Fruit fly (Drosophila melanogaster) whole organism, embryonic: ENCODE data around the gene VhaSFD.
A peak's percentile ranks its signal among the peaks of the same experiment; 100 is the strongest.

Experiments
- Abd-B ChIP-seq: fragments of 200-800 bp; sonication (Bioruptor generic); optimal IDR thresholded peaks from 2 replicates; lab custom pipeline; 2018; ENCODE audit warnings: missing biosample characterization, mild to moderate bottlenecking, missing genetic modification characterization, moderate library complexity
- Aef1 ChIP-seq: fragments of 200-800 bp; sonication (Bioruptor generic); IDR thresholded peaks from 3 replicates; pipeline ENCODE4 v1.3.6; 2022; ENCODE audit warnings: missing biosample characterization, missing genetic modification characterization
- B-H1 ChIP-seq: fragments of 200-800 bp; sonication (Bioruptor generic); IDR thresholded peaks from 3 replicates; pipeline ENCODE4 v1.3.6; 2022; ENCODE audit warnings: missing biosample characterization, missing genetic modification characterization
- Bteb2 ChIP-seq: fragments of 200-800 bp; sonication (Bioruptor generic); optimal IDR thresholded peaks from 2 replicates; lab custom pipeline; 2016; ENCODE audit warnings: missing biosample characterization, missing genetic modification characterization
- CG10366 ChIP-seq: fragments of 200-800 bp; sonication (Bioruptor generic); IDR thresholded peaks from 2 replicates; pipeline ENCODE4 v1.3.6; 2022; ENCODE audit warnings: missing biosample characterization, missing genetic modification characterization
- CG10462 ChIP-seq: fragments of 200-800 bp; sonication (Bioruptor generic); optimal IDR thresholded peaks from 2 replicates; lab custom pipeline; 2016; ENCODE audit warnings: missing biosample characterization, missing genetic modification characterization
- CG15073 ChIP-seq: fragments of 200-800 bp; sonication (Bioruptor generic); optimal IDR thresholded peaks from 2 replicates; lab custom pipeline; 2016; ENCODE audit warnings: missing biosample characterization, missing genetic modification characterization
- CG17186 ChIP-seq: fragments of 200-800 bp; sonication (Bioruptor generic); optimal IDR thresholded peaks from 3 replicates; lab custom pipeline; 2017; ENCODE audit warnings: missing biosample characterization, missing genetic modification reagents, missing genetic modification characterization
- CG17359 ChIP-seq: fragments of 200-800 bp; sonication (Bioruptor generic); optimal IDR thresholded peaks from 3 replicates; lab custom pipeline; 2018; ENCODE audit warnings: missing biosample characterization, mild to moderate bottlenecking, missing genetic modification characterization, moderate library complexity
- CG17568 ChIP-seq: fragments of 200-800 bp; sonication (Bioruptor generic); optimal IDR thresholded peaks from 2 replicates; lab custom pipeline; 2018; ENCODE audit warnings: missing biosample characterization, mild to moderate bottlenecking, missing genetic modification characterization, moderate library complexity
- CG17802 ChIP-seq: fragments of 200-800 bp; sonication (Bioruptor generic); optimal IDR thresholded peaks from 2 replicates; lab custom pipeline; 2018; ENCODE audit warnings: missing biosample characterization, mild to moderate bottlenecking, missing genetic modification characterization, moderate library complexity
- CG17829 ChIP-seq: fragments of 200-800 bp; optimal IDR thresholded peaks from 2 replicates; lab custom pipeline; 2019; ENCODE audit warnings: missing biosample characterization, mild to moderate bottlenecking, missing genetic modification characterization, moderate library complexity
- CG2712 ChIP-seq: fragments of 200-800 bp; optimal IDR thresholded peaks from 3 replicates; lab custom pipeline; 2019; ENCODE audit warnings: missing biosample characterization, mild to moderate bottlenecking, missing genetic modification characterization, moderate library complexity
- CG30403 ChIP-seq: fragments of 200-800 bp; sonication (Bioruptor generic); optimal IDR thresholded peaks from 3 replicates; lab custom pipeline; 2016; ENCODE audit warnings: missing biosample characterization, missing genetic modification characterization
- CG32767 ChIP-seq: fragments of 200-800 bp; sonication (Bioruptor generic); IDR thresholded peaks from 2 replicates; pipeline ENCODE4 v1.3.6; 2022; ENCODE audit warnings: missing biosample characterization, missing genetic modification characterization
- CG33213 ChIP-seq: fragments of 200-800 bp; sonication (Bioruptor generic); optimal IDR thresholded peaks from 3 replicates; lab custom pipeline; 2016; ENCODE audit warnings: missing biosample characterization, missing genetic modification characterization
- CG4730 ChIP-seq: fragments of 200-800 bp; sonication (Bioruptor generic); IDR thresholded peaks from 2 replicates; pipeline ENCODE4 v1.3.6; 2022; ENCODE audit warnings: missing biosample characterization, missing genetic modification characterization
- CG6689 ChIP-seq: fragments of 200-800 bp; sonication (Bioruptor generic); IDR thresholded peaks from 2 replicates; pipeline ENCODE4 v1.3.6; 2022; ENCODE audit warnings: missing biosample characterization, missing genetic modification characterization
- CG6813 ChIP-seq: fragments of 200-800 bp; sonication (Bioruptor generic); optimal IDR thresholded peaks from 2 replicates; lab custom pipeline; 2017; ENCODE audit warnings: missing biosample characterization, missing genetic modification characterization, mild to moderate bottlenecking, moderate library complexity, missing genetic modification reagents
- CG8765 ChIP-seq: fragments of 200-800 bp; sonication (Bioruptor generic); IDR thresholded peaks from 2 replicates; pipeline ENCODE4 v1.3.6; 2022; ENCODE audit warnings: missing biosample characterization, missing genetic modification characterization
- D ChIP-seq, 2 experiments: fragments of 200-800 bp in 1 of 2; fragments of >200 bp in 1 of 2; sonication (Bioruptor generic) in 1 of 2; optimal IDR thresholded peaks; 2 replicates in 1 of 2; 3 replicates in 1 of 2; lab custom pipeline; 2017; ENCODE audit warnings: mild to moderate bottlenecking in 1 of 2, missing biosample characterization in 1 of 2, missing genetic modification characterization in 1 of 2, missing genetic modification reagents in 1 of 2
- Dek ChIP-seq: fragments of 200-800 bp; sonication (Bioruptor generic); optimal IDR thresholded peaks from 3 replicates; lab custom pipeline; 2019; ENCODE audit warnings: missing biosample characterization, mild to moderate bottlenecking, missing genetic modification characterization, moderate library complexity
- Dip3 ChIP-seq: fragments of 200-800 bp; sonication (Bioruptor generic); optimal IDR thresholded peaks from 3 replicates; lab custom pipeline; 2016; ENCODE audit warnings: missing biosample characterization, missing genetic modification characterization
- Dp ChIP-seq: fragments of 200-800 bp; sonication (Bioruptor generic); optimal IDR thresholded peaks from 2 replicates; lab custom pipeline; 2018; ENCODE audit warnings: missing biosample characterization, mild to moderate bottlenecking, missing genetic modification characterization, moderate library complexity
- Ets65A ChIP-seq: fragments of 200-800 bp; sonication (Bioruptor generic); peaks from one replicate; lab custom pipeline; 2016; ENCODE audit warnings: missing biosample characterization, missing genetic modification characterization
- HLH4C ChIP-seq: fragments of 200-800 bp; sonication (Bioruptor generic); IDR thresholded peaks from 3 replicates; pipeline ENCODE4 v1.3.6; 2022; ENCODE audit warnings: missing biosample characterization, missing genetic modification characterization; ENCODE audit not compliant: partially characterized antibody
- Myb ChIP-seq: fragments of 200-800 bp; sonication (Bioruptor generic); optimal IDR thresholded peaks from 2 replicates; lab custom pipeline; 2016; ENCODE audit warnings: missing biosample characterization, missing genetic modification characterization
- Nf-YA ChIP-seq: fragments of 200-800 bp; sonication (Bioruptor generic); IDR thresholded peaks from 2 replicates; pipeline ENCODE4 v1.3.6; 2022; ENCODE audit warnings: missing biosample characterization, missing genetic modification characterization
- Opbp ChIP-seq: fragments of 200-800 bp; sonication (Bioruptor generic); IDR thresholded peaks from 3 replicates; pipeline ENCODE4 v1.3.6; 2022; ENCODE audit warnings: missing biosample characterization, missing genetic modification characterization; ENCODE audit not compliant: partially characterized antibody
- Poxn ChIP-seq: fragments of 200-800 bp; sonication (Bioruptor generic); IDR thresholded peaks from 2 replicates; pipeline ENCODE4 v1.3.6; 2022; ENCODE audit warnings: missing biosample characterization, missing genetic modification characterization
- Rx ChIP-seq: fragments of 200-800 bp; sonication (Bioruptor generic); IDR thresholded peaks from 2 replicates; pipeline ENCODE4 v1.3.6; 2022; ENCODE audit warnings: missing biosample characterization, missing genetic modification characterization
- Scr ChIP-seq: fragments of 200-800 bp; sonication (Bioruptor generic); IDR thresholded peaks from 2 replicates; pipeline ENCODE4 v1.3.6; 2022; ENCODE audit warnings: missing biosample characterization, missing genetic modification characterization; ENCODE audit not compliant: partially characterized antibody
- Side ChIP-seq: fragments of 200-800 bp; sonication (Bioruptor generic); optimal IDR thresholded peaks from 2 replicates; lab custom pipeline; 2016; ENCODE audit warnings: missing biosample characterization, missing genetic modification characterization
- Sry-β ChIP-seq: fragments of 200-800 bp; sonication (Bioruptor generic); optimal IDR thresholded peaks from 2 replicates; lab custom pipeline; 2018; ENCODE audit warnings: missing biosample characterization, mild to moderate bottlenecking, missing genetic modification characterization, moderate library complexity
- Usf ChIP-seq: fragments of 200-800 bp; sonication (Bioruptor generic); optimal IDR thresholded peaks from 2 replicates; lab custom pipeline; 2017; ENCODE audit warnings: missing genotype, missing biosample characterization, missing genetic modification characterization
- ab ChIP-seq: fragments of 200-800 bp; sonication (Bioruptor generic); optimal IDR thresholded peaks from 2 replicates; lab custom pipeline; 2016; ENCODE audit warnings: missing biosample characterization, missing genetic modification characterization
- aop ChIP-seq: fragments of 200-800 bp; sonication (Bioruptor generic); IDR thresholded peaks from 2 replicates; pipeline ENCODE4 v1.3.6; 2022; ENCODE audit warnings: missing biosample characterization, missing genetic modification characterization
- az2 ChIP-seq: fragments of 200-800 bp; sonication (Bioruptor generic); optimal IDR thresholded peaks from 3 replicates; lab custom pipeline; 2016; ENCODE audit warnings: missing biosample characterization, missing genetic modification characterization
- dysf ChIP-seq: fragments of 200-800 bp; sonication (Bioruptor generic); IDR thresholded peaks from 3 replicates; pipeline ENCODE4 v1.3.6; 2022; ENCODE audit warnings: missing biosample characterization, missing genetic modification characterization
- en ChIP-seq: fragments of 200-800 bp; sonication (Bioruptor generic); optimal IDR thresholded peaks from 2 replicates; lab custom pipeline; 2016; ENCODE audit warnings: missing biosample characterization, missing genetic modification characterization
- fru ChIP-seq: fragments of >200 bp; optimal IDR thresholded peaks from 2 replicates; lab custom pipeline; 2017
- grau ChIP-seq: fragments of 200-800 bp; optimal IDR thresholded peaks from 3 replicates; lab custom pipeline; 2019; ENCODE audit warnings: missing biosample characterization, mild to moderate bottlenecking, missing genetic modification characterization, moderate library complexity
- knrl ChIP-seq: fragments of 200-800 bp; sonication (Bioruptor generic); IDR thresholded peaks from 3 replicates; pipeline ENCODE4 v1.3.6; 2022; ENCODE audit warnings: missing biosample characterization, missing genetic modification characterization; ENCODE audit not compliant: partially characterized antibody
- row ChIP-seq: fragments of 200-800 bp; sonication (Bioruptor generic); IDR thresholded peaks from 3 replicates; pipeline ENCODE4 v1.3.6; 2022; ENCODE audit warnings: missing biosample characterization, missing genetic modification characterization
- sens-2 ChIP-seq: fragments of 200-800 bp; sonication (Bioruptor generic); IDR thresholded peaks from 2 replicates; pipeline ENCODE4 v1.3.6; 2022; ENCODE audit warnings: missing biosample characterization, missing genetic modification characterization
- stwl ChIP-seq: fragments of 200-800 bp; sonication (Bioruptor generic); optimal IDR thresholded peaks from 3 replicates; lab custom pipeline; 2018; ENCODE audit warnings: missing biosample characterization, mild to moderate bottlenecking, missing genetic modification characterization, moderate library complexity
- tin ChIP-seq: fragments of 200-800 bp; sonication (Bioruptor generic); optimal IDR thresholded peaks from 3 replicates; lab custom pipeline; 2016; ENCODE audit warnings: missing biosample characterization, missing genetic modification characterization
- ttk ChIP-seq: fragments of 200-800 bp; sonication (Bioruptor generic); IDR thresholded peaks from 2 replicates; pipeline ENCODE4 v2.1.2; 2022; ENCODE audit warnings: missing biosample characterization, missing genetic modification characterization
- vnd ChIP-seq: fragments of 200-800 bp; sonication (Bioruptor generic); IDR thresholded peaks from 3 replicates; pipeline ENCODE4 v1.3.6; 2022; ENCODE audit warnings: missing biosample characterization, missing genetic modification characterization; ENCODE audit not compliant: partially characterized antibody
- zen ChIP-seq: fragments of 200-800 bp; sonication (Bioruptor generic); optimal IDR thresholded peaks from 3 replicates; lab custom pipeline; 2018; ENCODE audit warnings: missing biosample characterization, mild to moderate bottlenecking, missing genetic modification characterization, moderate library complexity
- zf30C ChIP-seq: fragments of 200-800 bp; sonication (Bioruptor generic); optimal IDR thresholded peaks from 3 replicates; lab custom pipeline; 2018; ENCODE audit warnings: missing biosample characterization, mild to moderate bottlenecking, missing genetic modification characterization

VhaSFD gene

dm6 chr2L:16738206-16738900 is 10.7 kb upstream of the VhaSFD start, which contains the start of the genes glu and ChLD3 (continued):
- TF ChIP-seq CG17829 (tag; lab: Kevin White, UChicago) (no peak), D (optimal IDR thresholded peaks at IDR 0.05; lab: Kevin White, UChicago) (no peak), D (GFP tag; optimal IDR thresholded peaks at IDR 0.05; lab: Kevin White, UChicago) (no peak), ttk (GFP tag; lab: Robert Waterston, UW) (no peak), row (GFP tag; lab: Robert Waterston, UW) (no peak), Rx (GFP tag; lab: Robert Waterston, UW) (no peak), Aef1 (GFP tag; lab: Robert Waterston, UW) (no peak), CG17359 (tag; lab: Kevin White, UChicago) (no peak), Sry-β (no peak), tin (no peak), aop (GFP tag; lab: Robert Waterston, UW) (no peak), CG15073 (GFP tag; lab: Kevin White, UChicago) (no peak), CG2712 (tag; lab: Kevin White, UChicago) (no peak), Bteb2 (GFP tag; lab: Kevin White, UChicago) (no peak), Dek (no peak), Usf (GFP tag; lab: Kevin White, UChicago) (no peak), CG10366 (GFP tag; lab: Robert Waterston, UW) (no peak), CG4730 (GFP tag; lab: Robert Waterston, UW) (no peak), Myb (GFP tag; lab: Kevin White, UChicago) (peak; percentile 98), knrl (GFP tag; lab: Robert Waterston, UW) (no peak), grau (no peak), Abd-B (no peak), CG8765 (GFP tag; lab: Robert Waterston, UW) (no peak), CG17568 (GFP tag; lab: Kevin White, UChicago) (no peak), Side (GFP tag; lab: Kevin White, UChicago) (no peak), CG30403 (GFP tag; lab: Kevin White, UChicago) (no peak), zf30C (GFP tag; lab: Kevin White, UChicago) (no peak), Poxn (GFP tag; lab: Robert Waterston, UW) (no peak), az2 (GFP tag; lab: Kevin White, UChicago) (no peak), CG33213 (peak; percentile 15), vnd (GFP tag; lab: Robert Waterston, UW) (no peak), CG32767 (GFP tag; lab: Robert Waterston, UW) (no peak), en (GFP tag; lab: Kevin White, UChicago) (no peak), CG17802 (no peak), Dip3 (no peak), fru (no peak), Nf-YA (GFP tag; lab: Robert Waterston, UW) (no peak), CG6813 (no peak), sens-2 (no peak), Dp (GFP tag; lab: Kevin White, UChicago) (peak; percentile 83), Ets65A (GFP tag; lab: Kevin White, UChicago) (no peak), Opbp (GFP tag; lab: Robert Waterston, UW) (0 out of 3 replicates have a peak, but pooled peaks have one; percentile 22), CG10462 (GFP tag; lab: Kevin White, UChicago) (no peak), dysf (GFP tag; lab: Robert Waterston, UW) (no peak), CG17186 (GFP tag; lab: Kevin White, UChicago) (peak; percentile 29), Scr (GFP tag; lab: Robert Waterston, UW) (no peak), zen (tag; lab: Kevin White, UChicago) (no peak), stwl (tag; lab: Kevin White, UChicago) (peak; percentile 39), ab (GFP tag; lab: Kevin White, UChicago) (no peak), HLH4C (GFP tag; lab: Robert Waterston, UW) (no peak), B-H1 (GFP tag; lab: Robert Waterston, UW) (no peak), CG6689 (GFP tag; lab: Robert Waterston, UW) (no peak)
